Worm (Caenorhabditis elegans): ENCODE results near the gene K04G7.1.

Gene K04G7.1

DNA sequence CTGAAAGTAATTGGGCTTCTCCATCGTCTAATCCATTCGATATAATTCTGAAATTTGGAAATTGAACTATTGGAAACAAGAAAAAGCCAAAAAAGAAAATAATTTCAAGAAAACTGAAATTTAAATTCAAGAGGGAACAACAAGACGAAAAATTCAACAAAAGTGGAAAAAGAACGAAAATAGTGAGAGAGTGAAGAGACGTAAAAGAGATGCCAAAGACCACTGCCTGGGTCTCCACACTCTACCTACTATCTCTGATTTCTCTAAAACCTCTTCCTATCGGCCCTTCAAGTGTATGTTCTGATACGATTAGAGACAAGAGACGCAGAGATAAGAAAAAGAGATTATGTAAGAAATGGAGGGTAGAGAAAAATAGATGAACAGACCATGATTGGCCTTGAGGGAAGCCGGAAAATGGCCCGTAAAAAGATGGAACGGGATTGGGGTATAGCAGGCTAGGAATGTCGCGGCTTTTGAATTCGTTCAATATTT is 8.7 kb upstream of the K04G7.1 start, which contains the start of gene ogt-1 (continued):
- TF ChIP-seq lsy-12 (tag; optimal IDR thresholded peaks at IDR 0.05), result peak; percentile 58
- peak; percentile 64 for TF ChIP-seq elt-1 (tag; optimal IDR thresholded peaks at IDR 0.05)
- peak; percentile 70 for TF ChIP-seq fos-1 (tag; optimal IDR thresholded peaks at IDR 0.05)
- TF ChIP-seq pha-4 (tag; optimal IDR thresholded peaks at IDR 0.05), result peak; percentile 94
- TF ChIP-seq daf-12 (tag; optimal IDR thresholded peaks at IDR 0.05), result no peak
- peak; percentile 66 for TF ChIP-seq mdl-1 (tag; optimal IDR thresholded peaks at IDR 0.05)
- peak; percentile 84 for TF ChIP-seq nhr-43 (tag; optimal IDR thresholded peaks at IDR 0.05; ENCODE audit: poor library complexity, severe bottlenecking)
- TF ChIP-seq nhr-28 (tag; optimal IDR thresholded peaks at IDR 0.05), result no peak
- TF ChIP-seq zag-1 (tag; optimal IDR thresholded peaks at IDR 0.05), result no peak
- peak; percentile 6 for TF ChIP-seq nhr-11 (tag; optimal IDR thresholded peaks at IDR 0.05)
- no peak for TF ChIP-seq sea-2 (GFP tag; optimal IDR thresholded peaks at IDR 0.05)
- no peak for TF ChIP-seq ceh-82 (tag; optimal IDR thresholded peaks at IDR 0.05)
- TF ChIP-seq fkh-2 (tag; optimal IDR thresholded peaks at IDR 0.05), result no peak
- TF ChIP-seq unc-62 (GFP tag; optimal IDR thresholded peaks at IDR 0.05), result peak; percentile 32
- no peak for TF ChIP-seq aly-2 (tag; optimal IDR thresholded peaks at IDR 0.05)
- no peak for TF ChIP-seq nhr-237 (tag; optimal IDR thresholded peaks at IDR 0.05)
- TF ChIP-seq pqm-1 (tag; optimal IDR thresholded peaks at IDR 0.05), result peak; percentile 77
- peak; percentile 87 for TF ChIP-seq ceh-28 (tag; optimal IDR thresholded peaks at IDR 0.05)
- TF ChIP-seq snpc-4 (tag; optimal IDR thresholded peaks at IDR 0.05), result peak; percentile 57

DNA sequence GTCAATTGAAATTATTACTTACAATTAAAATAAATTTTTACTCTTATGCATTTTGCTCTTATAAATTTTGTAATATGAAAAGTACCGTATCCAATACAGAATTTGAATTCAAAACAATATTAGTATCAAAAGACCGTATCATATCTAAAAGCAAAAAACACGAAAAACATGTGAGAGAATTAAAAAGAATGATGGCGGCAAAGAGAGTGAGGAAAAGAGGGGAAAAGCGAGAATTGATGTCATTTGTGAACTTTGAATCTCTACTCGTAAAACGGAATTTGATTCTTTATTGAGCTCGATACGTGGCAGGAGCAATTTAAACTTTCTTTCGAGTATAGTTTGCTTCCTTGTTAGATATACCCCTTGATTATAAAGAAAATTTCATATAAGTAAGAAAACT is 8.0 kb upstream of the K04G7.1 start:
- TF ChIP-seq jun-1 (tag; optimal IDR thresholded peaks at IDR 0.05), result peak; percentile 16
- peak; percentile 30 for TF ChIP-seq elt-2 (tag; optimal IDR thresholded peaks at IDR 0.05)
- TF ChIP-seq fkh-2 (tag; optimal IDR thresholded peaks at IDR 0.05), result no peak

DNA sequence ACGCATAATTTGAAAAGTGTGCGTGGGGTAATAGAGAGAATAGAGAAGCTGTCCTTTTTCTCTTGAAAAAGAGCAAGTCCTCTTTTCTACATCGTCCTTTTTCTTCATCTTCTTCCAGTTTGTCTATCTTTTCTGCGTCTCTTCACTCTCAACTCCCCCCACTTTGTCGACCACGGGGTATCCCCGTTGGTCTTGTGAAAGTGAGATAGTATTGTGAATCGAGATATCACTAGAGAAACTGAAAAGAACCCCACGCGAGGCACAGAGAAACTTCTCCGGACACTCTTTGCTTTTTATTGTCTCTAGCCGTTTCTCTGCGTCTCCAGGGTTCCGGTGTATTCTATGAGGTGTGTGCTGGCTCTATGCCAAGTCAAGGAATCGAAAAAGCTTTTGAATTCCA is 6.9 kb upstream of the K04G7.1 start:
- no peak for TF ChIP-seq nhr-12 (tag; optimal IDR thresholded peaks at IDR 0.05)
- TF ChIP-seq nhr-25 (tag; optimal IDR thresholded peaks at IDR 0.05), result peak; percentile 87
- peak; percentile 69 for TF ChIP-seq unc-62 (GFP tag; optimal IDR thresholded peaks at IDR 0.05)
- peak; percentile 69 for TF ChIP-seq nhr-77 (tag; optimal IDR thresholded peaks at IDR 0.05)
- TF ChIP-seq tbx-2 (tag; optimal IDR thresholded peaks at IDR 0.05), result peak; percentile 79
- peak; percentile 15 for TF ChIP-seq nhr-67 (tag; optimal IDR thresholded peaks at IDR 0.05)
- TF ChIP-seq ceh-82 (tag; optimal IDR thresholded peaks at IDR 0.05), result peak; percentile 52
- TF ChIP-seq ztf-11 (tag; optimal IDR thresholded peaks at IDR 0.05), result no peak
- TF ChIP-seq elt-1 (tag; optimal IDR thresholded peaks at IDR 0.05), result peak; percentile 40
- TF ChIP-seq sea-2 (GFP tag; optimal IDR thresholded peaks at IDR 0.05), result peak; percentile 13
- no peak for TF ChIP-seq unc-39 (tag; optimal IDR thresholded peaks at IDR 0.05)
- TF ChIP-seq snpc-4 (tag; optimal IDR thresholded peaks at IDR 0.05), result peak; percentile 88
- peak; percentile 89 for TF ChIP-seq ceh-28 (tag; optimal IDR thresholded peaks at IDR 0.05)
- no peak for TF ChIP-seq nhr-28 (tag; optimal IDR thresholded peaks at IDR 0.05)
- no peak for TF ChIP-seq ztf-4 (tag; optimal IDR thresholded peaks at IDR 0.05)
- peak; percentile 34 for TF ChIP-seq fos-1 (tag; optimal IDR thresholded peaks at IDR 0.05)
- TF ChIP-seq pqm-1 (tag; optimal IDR thresholded peaks at IDR 0.05), result peak; percentile 47
- TF ChIP-seq aly-2 (tag; optimal IDR thresholded peaks at IDR 0.05), result no peak
- TF ChIP-seq mdl-1 (tag; optimal IDR thresholded peaks at IDR 0.05), result peak; percentile 98
- peak; percentile 79 for TF ChIP-seq ama-1 (optimal IDR thresholded peaks at IDR 0.05)
- peak; percentile 92 for TF ChIP-seq pha-4 (tag; optimal IDR thresholded peaks at IDR 0.05)
- peak; percentile 83 for TF ChIP-seq elt-2 (tag; optimal IDR thresholded peaks at IDR 0.05)
- peak; percentile 85 for TF ChIP-seq nhr-23 (tag; optimal IDR thresholded peaks at IDR 0.05)
- TF ChIP-seq lsy-12 (tag; optimal IDR thresholded peaks at IDR 0.05), result peak; percentile 87
- peak; percentile 74 for TF ChIP-seq nhr-11 (tag; optimal IDR thresholded peaks at IDR 0.05)
- peak; percentile 98 for TF ChIP-seq fkh-10 (GFP tag; optimal IDR thresholded peaks at IDR 0.05)
- TF ChIP-seq mml-1 (tag; optimal IDR thresholded peaks at IDR 0.05), result no peak
- peak; percentile 81 for TF ChIP-seq zag-1 (tag; optimal IDR thresholded peaks at IDR 0.05)
- TF ChIP-seq egl-27 (tag; optimal IDR thresholded peaks at IDR 0.05), result peak; percentile 97
- TF ChIP-seq ceh-9 (tag; optimal IDR thresholded peaks at IDR 0.05), result no peak
- peak; percentile 75 for TF ChIP-seq R02D3.7 (tag; optimal IDR thresholded peaks at IDR 0.05)
- TF ChIP-seq skn-1 (tag; optimal IDR thresholded peaks at IDR 0.05), result peak; percentile 78
- peak; percentile 80 for TF ChIP-seq nhr-43 (tag; optimal IDR thresholded peaks at IDR 0.05; ENCODE audit: poor library complexity, severe bottlenecking)
- no peak for TF ChIP-seq fkh-2 (tag; optimal IDR thresholded peaks at IDR 0.05)
- TF ChIP-seq eor-1 (tag; optimal IDR thresholded peaks at IDR 0.05), result no peak
- TF ChIP-seq lin-39 (tag; optimal IDR thresholded peaks at IDR 0.05), result peak; percentile 67
- TF ChIP-seq nfya-1 (tag; optimal IDR thresholded peaks at IDR 0.05; ENCODE audit: insufficient read depth), result peak; percentile 94
- TF ChIP-seq ZK546.5 (tag; optimal IDR thresholded peaks at IDR 0.05), result peak; percentile 17
- no peak for TF ChIP-seq daf-12 (tag; optimal IDR thresholded peaks at IDR 0.05)
- TF ChIP-seq nhr-76 (tag; optimal IDR thresholded peaks at IDR 0.05), result no peak
- no peak for TF ChIP-seq nhr-237 (tag; optimal IDR thresholded peaks at IDR 0.05)
- peak; percentile 74 for TF ChIP-seq lin-15B (tag; optimal IDR thresholded peaks at IDR 0.05)
- peak; percentile 92 for TF ChIP-seq hmg-11 (tag; optimal IDR thresholded peaks at IDR 0.05)
- no peak for TF ChIP-seq ceh-16 (tag; optimal IDR thresholded peaks at IDR 0.05)
- TF ChIP-seq elt-3 (tag; optimal IDR thresholded peaks at IDR 0.05), result no peak
- TF ChIP-seq jun-1 (tag; optimal IDR thresholded peaks at IDR 0.05), result peak; percentile 89
